Worm (Caenorhabditis elegans) whole organism, L3 larva: ENCODE data around the gene dnj-5.

ENCODE experiments used
- ceh-28 ChIP-seq: fragments of 150-350 bp; optimal IDR thresholded peaks from 2 replicates; lab custom pipeline; 2014; ENCODE audit warnings: missing biosample characterization, missing genetic modification reagents, missing genetic modification characterization
- eor-1 ChIP-seq, 2 experiments: fragments of 150-350 bp; optimal IDR thresholded peaks; 2 replicates each; lab custom pipeline; 2014 to 2018; ENCODE audit warnings: missing biosample characterization in 2 of 2, missing genetic modification characterization in 2 of 2
- nfya-1 ChIP-seq: sonication (generic microtip); optimal IDR thresholded peaks from 2 replicates; lab custom pipeline; 2017; ENCODE audit warnings: missing genetic modification characterization, mild to moderate bottlenecking, missing compliant biosample characterization, antibody characterized with exemption, moderate library complexity; ENCODE audit not compliant: insufficient read depth
- sea-2 ChIP-seq: fragments of 150-350 bp; sonication (generic microtip); optimal IDR thresholded peaks from 4 replicates; lab custom pipeline; 2014; ENCODE audit warnings: missing biosample characterization, missing genetic modification reagents, missing genetic modification characterization
- skn-1 ChIP-seq: fragments of 150-350 bp; optimal IDR thresholded peaks from 2 replicates; lab custom pipeline; 2014; ENCODE audit warnings: missing biosample characterization, missing genetic modification characterization
- tbx-2 ChIP-seq: sonication (generic microtip); optimal IDR thresholded peaks from 2 replicates; lab custom pipeline; 2016; ENCODE audit warnings: mild to moderate bottlenecking, missing genetic modification characterization, missing compliant biosample characterization
- unc-39 ChIP-seq: sonication (generic microtip); optimal IDR thresholded peaks from 4 replicates; lab custom pipeline; 2017; ENCODE audit warnings: missing biosample characterization, missing genetic modification characterization
- ztf-11 ChIP-seq: fragments of 150-350 bp; optimal IDR thresholded peaks from 2 replicates; lab custom pipeline; 2014; ENCODE audit warnings: missing biosample characterization, missing genetic modification characterization

DNA sequence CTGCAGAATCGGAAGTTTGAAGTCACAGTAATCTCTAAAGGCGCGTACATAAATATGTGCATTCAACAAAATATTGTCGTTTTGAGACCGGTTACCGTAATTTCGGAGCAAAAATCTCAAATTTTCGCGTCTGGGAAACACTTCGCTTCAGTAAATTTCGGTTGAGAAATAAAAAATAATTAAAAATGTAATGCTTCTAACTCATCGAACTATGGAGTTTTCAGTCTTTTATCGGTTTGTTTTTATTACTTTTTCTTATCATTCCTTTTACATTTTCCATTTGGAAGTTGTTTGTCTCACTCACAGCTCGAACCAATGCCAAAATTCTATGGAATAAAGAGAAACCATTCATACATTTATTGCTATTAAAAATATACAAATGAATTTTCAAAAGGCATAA lies 30.1 kb upstream of the dnj-5 start:
- no peak for TF ChIP-seq ztf-11
- TF ChIP-seq sea-2 = no peak
- TF ChIP-seq unc-39 (tag; lab: Kevin White, UChicago) = no peak
- no peak for TF ChIP-seq ceh-28 (tag; lab: Kevin White, UChicago)
- TF ChIP-seq eor-1 (tag; optimal IDR thresholded peaks at IDR 0.05; lab: Kevin White, UChicago) = no peak
- TF ChIP-seq tbx-2 (tag; lab: Kevin White, UChicago) = peak; percentile 29
- TF ChIP-seq nfya-1 = peak; percentile 21
- TF ChIP-seq skn-1 (tag; lab: Kevin White, UChicago) = no peak
